Worm (Caenorhabditis elegans) whole organism, L4 larva: ENCODE results near the gene C17B7.14.

Source experiments
- F44E2.7 ChIP-seq: fragments of 200-800 bp; sonication (Bioruptor generic); IDR thresholded peaks from 2 replicates; pipeline ENCODE4 v2.1.2; 2022; ENCODE audit warnings: missing genetic modification characterization, missing compliant biosample characterization
- F49E8.2 ChIP-seq: sonication (generic microtip); optimal IDR thresholded peaks from 2 replicates; lab custom pipeline; 2016; ENCODE audit warnings: missing compliant biosample characterization, mild to moderate bottlenecking, missing genetic modification characterization, borderline replicate concordance
- R02D3.7 ChIP-seq: fragments of 150-350 bp; sonication (generic microtip); optimal IDR thresholded peaks from 3 replicates; lab custom pipeline; 2014; ENCODE audit warnings: missing biosample characterization, missing genetic modification characterization
- Y105C5A.15 ChIP-seq: fragments of 200-800 bp; sonication (Bioruptor generic); IDR thresholded peaks from 2 replicates; pipeline ENCODE4 v1.3.6; 2022; ENCODE audit warnings: missing genetic modification characterization, missing compliant biosample characterization
- Y5F2A.4 ChIP-seq: fragments of 200-800 bp; sonication (Bioruptor generic); optimal IDR thresholded peaks from 2 replicates; lab custom pipeline; 2018; ENCODE audit warnings: mild to moderate bottlenecking, missing genetic modification characterization, missing compliant biosample characterization
- ZK337.2 ChIP-seq: fragments of 200-800 bp; sonication (Bioruptor generic); IDR thresholded peaks from 2 replicates; pipeline ENCODE4 v1.3.6; 2022; ENCODE audit warnings: missing genetic modification reagents, missing genetic modification characterization, missing compliant biosample characterization
- aha-1 ChIP-seq: fragments of 150-350 bp; peaks from one replicate; lab custom pipeline; 2014; ENCODE audit warnings: missing biosample characterization, missing genetic modification characterization
- ceh-32 ChIP-seq: sonication (generic microtip); optimal IDR thresholded peaks from 2 replicates; lab custom pipeline; 2016; ENCODE audit warnings: mild to moderate bottlenecking, missing genetic modification characterization, missing compliant biosample characterization; ENCODE audit not compliant: poor library complexity
- ceh-62 ChIP-seq: sonication (generic microtip); optimal IDR thresholded peaks from 2 replicates; lab custom pipeline; 2017; ENCODE audit warnings: missing biosample characterization, missing genetic modification characterization
- ces-1 ChIP-seq: fragments of 150-350 bp; sonication (generic microtip); optimal IDR thresholded peaks from 4 replicates; lab custom pipeline; 2014; ENCODE audit warnings: missing biosample characterization, missing genetic modification reagents, missing genetic modification characterization
- ctbp-1 ChIP-seq: fragments of 200-800 bp; sonication (Bioruptor generic); IDR thresholded peaks from 2 replicates; pipeline ENCODE4 v1.3.6; 2022; ENCODE audit warnings: missing genetic modification reagents, missing genetic modification characterization, missing compliant biosample characterization
- daf-16 ChIP-seq, 3 experiments: sonication (generic microtip); optimal IDR thresholded peaks; 2 replicates each; lab custom pipeline; 2016 to 2017; ENCODE audit warnings: missing genetic modification characterization in 3 of 3, missing genetic modification reagents in 3 of 3, mild to moderate bottlenecking in 2 of 3, missing compliant biosample characterization in 2 of 3, missing biosample characterization in 1 of 3, moderate library complexity in 1 of 3
- daf-19 ChIP-seq: fragments of 200-800 bp; sonication (Bioruptor generic); conservative IDR thresholded peaks from 2 replicates; pipeline ENCODE4 v1.3.6; 2022; ENCODE audit warnings: missing genetic modification characterization, missing compliant biosample characterization
- dmd-6 ChIP-seq: fragments of 200-800 bp; sonication (Bioruptor generic); IDR thresholded peaks from 2 replicates; pipeline ENCODE4 v1.3.6; 2022; ENCODE audit warnings: missing genetic modification reagents, missing genetic modification characterization, missing compliant biosample characterization
- gei-8 ChIP-seq: fragments of 200-800 bp; sonication (Bioruptor generic); optimal IDR thresholded peaks from 2 replicates; lab custom pipeline; 2018; ENCODE audit warnings: mild to moderate bottlenecking, missing genetic modification characterization, missing compliant biosample characterization
- hif-1 ChIP-seq, 2 experiments: sonication (generic microtip); optimal IDR thresholded peaks; 2 replicates each; lab custom pipeline; 2016 to 2017; ENCODE audit warnings: missing compliant biosample characterization in 2 of 2, missing genetic modification characterization in 2 of 2, missing genetic modification reagents in 2 of 2, missing genotype in 2 of 2, mild to moderate bottlenecking in 1 of 2
- hlh-30 ChIP-seq: sonication (generic microtip); optimal IDR thresholded peaks from 2 replicates; lab custom pipeline; 2017; ENCODE audit warnings: antibody characterized with exemption, mild to moderate bottlenecking, missing genetic modification characterization, missing compliant biosample characterization; ENCODE audit not compliant: insufficient read depth
- lin-29 ChIP-seq: fragments of 200-800 bp; sonication (Bioruptor generic); IDR thresholded peaks from 2 replicates; pipeline ENCODE4 v1.3.6; 2022; ENCODE audit warnings: missing genetic modification reagents, missing genetic modification characterization, missing compliant biosample characterization
- lin-38 ChIP-seq: fragments of 200-800 bp; sonication (Bioruptor generic); IDR thresholded peaks from 2 replicates; pipeline ENCODE4 v1.3.6; 2022; ENCODE audit warnings: missing genetic modification reagents, missing genetic modification characterization, missing compliant biosample characterization
- lsy-2 ChIP-seq, 2 experiments: fragments of 150-350 bp in 1 of 2; sonication (generic microtip) in 1 of 2; optimal IDR thresholded peaks; 2 replicates each; lab custom pipeline; 2014 to 2017; ENCODE audit warnings: missing biosample characterization in 2 of 2, missing genetic modification characterization in 2 of 2
- madf-9 ChIP-seq: fragments of 200-800 bp; sonication (Bioruptor generic); conservative IDR thresholded peaks from 2 replicates; pipeline ENCODE4 v1.3.6; 2022; ENCODE audit warnings: missing genetic modification reagents, missing genetic modification characterization, missing compliant biosample characterization
- mep-1 ChIP-seq: fragments of 150-350 bp; sonication (generic microtip); optimal IDR thresholded peaks from 3 replicates; lab custom pipeline; 2014; ENCODE audit warnings: missing biosample characterization, missing genetic modification characterization
- mxl-3 ChIP-seq: fragments of 200-800 bp; sonication (Bioruptor generic); optimal IDR thresholded peaks from 2 replicates; lab custom pipeline; 2018; ENCODE audit warnings: mild to moderate bottlenecking, missing genetic modification characterization, missing compliant biosample characterization
- nhr-10 ChIP-seq: fragments of 150-350 bp; optimal IDR thresholded peaks from 2 replicates; lab custom pipeline; 2014; ENCODE audit warnings: missing biosample characterization, missing genetic modification characterization
- nhr-102 ChIP-seq: sonication (generic microtip); optimal IDR thresholded peaks from 2 replicates; lab custom pipeline; 2016; ENCODE audit warnings: mild to moderate bottlenecking, missing genetic modification characterization, moderate library complexity, missing compliant biosample characterization
- nhr-48 ChIP-seq: sonication (generic microtip); optimal IDR thresholded peaks from 2 replicates; lab custom pipeline; 2016; ENCODE audit warnings: mild to moderate bottlenecking, missing genetic modification characterization, missing compliant biosample characterization
- nhr-6 ChIP-seq: fragments of 150-350 bp; optimal IDR thresholded peaks from 2 replicates; lab custom pipeline; 2014; ENCODE audit warnings: missing biosample characterization, missing genetic modification characterization
- pqm-1 ChIP-seq: sonication (generic microtip); optimal IDR thresholded peaks from 2 replicates; lab custom pipeline; 2017; ENCODE audit warnings: missing biosample characterization, missing genetic modification characterization
- saeg-2 ChIP-seq: fragments of 200-800 bp; sonication (Bioruptor generic); IDR thresholded peaks from 2 replicates; pipeline ENCODE4 v1.3.6; 2022; ENCODE audit warnings: missing genetic modification reagents, missing genetic modification characterization, missing compliant biosample characterization
- snpc-1.2 ChIP-seq: fragments of 200-800 bp; sonication (Bioruptor generic); IDR thresholded peaks from 2 replicates; pipeline ENCODE4 v1.3.6; 2022; ENCODE audit warnings: missing genetic modification reagents, missing genetic modification characterization, missing compliant biosample characterization
- snpc-4 ChIP-seq: fragments of 150-350 bp; optimal IDR thresholded peaks from 2 replicates; lab custom pipeline; 2014; ENCODE audit warnings: missing biosample characterization, missing genetic modification characterization
- spr-1 ChIP-seq: sonication (generic microtip); optimal IDR thresholded peaks from 2 replicates; lab custom pipeline; 2016; ENCODE audit warnings: mild to moderate bottlenecking, missing genetic modification characterization, missing compliant biosample characterization
- tra-1 ChIP-seq: fragments of 200-800 bp; sonication (Bioruptor generic); IDR thresholded peaks from 2 replicates; pipeline ENCODE4 v1.3.6; 2022; ENCODE audit warnings: missing genetic modification reagents, missing genetic modification characterization, missing compliant biosample characterization
- unc-62 ChIP-seq, 3 experiments: fragments of 150-350 bp in 1 of 3; sonication (generic microtip); optimal IDR thresholded peaks in 2 of 3; peaks in 1 of 3; 1 replicate in 1 of 3; 2 replicates in 2 of 3; lab custom pipeline; 2014 to 2017; ENCODE audit warnings: missing biosample characterization in 3 of 3, missing genetic modification characterization in 3 of 3, missing genetic modification reagents in 3 of 3, missing genotype in 1 of 3
- zfp-3 ChIP-seq: fragments of 200-800 bp; sonication (Bioruptor generic); conservative IDR thresholded peaks from 2 replicates; pipeline ENCODE4 v1.3.6; 2022; ENCODE audit warnings: missing genetic modification reagents, missing genetic modification characterization, missing compliant biosample characterization
- zip-2 ChIP-seq: fragments of 150-350 bp; optimal IDR thresholded peaks from 2 replicates; lab custom pipeline; 2014; ENCODE audit warnings: missing biosample characterization, missing genetic modification characterization

The C17B7.14 gene

ce11 chrV:3276184-3276583 lies 44.1 kb downstream of the C17B7.14 start (continued):
- TF ChIP-seq saeg-2 (GFP tag; lab: Robert Waterston, UW) (no peak), zip-2 (tag; lab: Kevin White, UChicago) (no peak), unc-62 (GFP tag; optimal IDR thresholded peaks at IDR 0.05 in 1 of 2; lab: Kevin White, UChicago) (peak in 1 of 2 experiments; percentile 80), unc-62 (tag; optimal IDR thresholded peaks at IDR 0.05; lab: Kevin White, UChicago) (no peak), Y5F2A.4 (GFP tag; lab: Kevin White, UChicago) (no peak), mxl-3 (GFP tag; lab: Kevin White, UChicago) (peak; percentile 49), tra-1 (GFP tag; lab: Robert Waterston, UW) (no peak), ZK337.2 (GFP tag; lab: Robert Waterston, UW) (no peak), dmd-6 (peak; percentile 56), F49E8.2 (tag; lab: Kevin White, UChicago) (no peak), Y105C5A.15 (GFP tag; lab: Robert Waterston, UW) (no peak), nhr-48 (tag; lab: Kevin White, UChicago) (no peak), spr-1 (no peak), mep-1 (tag; lab: Kevin White, UChicago) (no peak), lsy-2 (tag; optimal IDR thresholded peaks at IDR 0.05; lab: Kevin White, UChicago) (no peak), snpc-1.2 (GFP tag; lab: Robert Waterston, UW) (no peak), ces-1 (GFP tag; lab: Kevin White, UChicago) (no peak), ceh-32 (tag; lab: Kevin White, UChicago) (no peak), snpc-4 (tag; lab: Kevin White, UChicago) (no peak), ctbp-1 (GFP tag; lab: Robert Waterston, UW) (no peak), lin-38 (GFP tag; lab: Robert Waterston, UW) (no peak), R02D3.7 (tag; lab: Kevin White, UChicago) (no peak), nhr-6 (tag; lab: Kevin White, UChicago) (no peak), lin-29 (GFP tag; lab: Robert Waterston, UW) (no peak), hif-1 (tag; optimal IDR thresholded peaks at IDR 0.05; lab: Kevin White, UChicago) (no peak), ceh-62 (no peak), gei-8 (GFP tag; lab: Kevin White, UChicago) (no peak), nhr-102 (tag; lab: Kevin White, UChicago) (no peak), F44E2.7 (GFP tag; lab: Robert Waterston, UW) (no peak), pqm-1 (tag; lab: Kevin White, UChicago) (no peak), aha-1 (no peak), hlh-30 (tag; lab: Kevin White, UChicago) (peak; percentile 16)

DNA sequence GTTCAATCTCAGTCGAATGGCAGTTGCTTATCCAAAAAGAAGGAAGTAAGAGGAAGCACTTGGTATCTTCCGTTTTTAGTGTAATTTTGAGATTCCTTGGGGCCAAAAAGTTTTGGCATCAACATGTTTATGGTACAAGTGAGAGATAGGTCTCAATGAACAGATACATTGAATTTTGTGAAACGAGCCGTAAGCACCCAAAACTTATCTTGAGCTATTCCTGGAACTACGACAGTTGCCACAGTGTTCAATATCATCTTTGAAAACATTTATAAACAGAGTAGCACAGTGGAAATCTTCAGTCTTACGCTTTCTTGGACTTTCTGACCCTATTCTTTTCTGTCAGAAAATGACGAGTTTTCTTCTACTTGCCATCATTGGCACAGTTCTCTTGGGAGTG lies 45.3 kb downstream of the C17B7.14 start, which contains the start of gene T28A11.3:
TSS of gene T28A11.3 (plus strand) at position 301 of the 400 bp plus-strand sequence.
- TF ChIP-seq daf-16 (GFP tag; optimal IDR thresholded peaks at IDR 0.05; lab: Kevin White, UChicago) (peak in 1 of 2 experiments; percentile 32), daf-16 (tag; optimal IDR thresholded peaks at IDR 0.05; lab: Kevin White, UChicago) (no peak), nhr-10 (tag; lab: Kevin White, UChicago) (no peak), daf-19 (no peak), Y5F2A.4 (GFP tag; lab: Kevin White, UChicago) (no peak), madf-9 (GFP tag; lab: Robert Waterston, UW) (no peak), hlh-30 (tag; lab: Kevin White, UChicago) (no peak)

- TF ChIP-seq unc-62 (GFP tag; optimal IDR thresholded peaks at IDR 0.05 in 1 of 2; lab: Kevin White, UChicago): peak in 1 of 2 experiments; percentile 55
- no peak for TF ChIP-seq unc-62 (tag; optimal IDR thresholded peaks at IDR 0.05; lab: Kevin White, UChicago)
- no peak for TF ChIP-seq zfp-3 (GFP tag; lab: Robert Waterston, UW)
- peak; percentile 68 for TF ChIP-seq aha-1
Observed at ce11 chrV:3273577-3274100, 46.7 kb downstream of the C17B7.14 start, which contains the start of gene T28A11.4. Gene T28A11.4, plus strand, starts transcription at chrV:3274050.
